Fruit fly (Drosophila melanogaster) whole organism, embryonic: ENCODE results near the gene Gclc.

Experiments
- Ada2b ChIP-seq: fragments of 200-800 bp; sonication (Bioruptor generic); IDR thresholded peaks from 2 replicates; pipeline ENCODE4 v1.3.6; 2022; ENCODE audit warnings: missing biosample characterization, missing genetic modification characterization
- Adf1 ChIP-seq: fragments of 200-800 bp; sonication (Bioruptor generic); IDR thresholded peaks from 2 replicates; pipeline ENCODE4 v1.3.6; 2022; ENCODE audit warnings: missing biosample characterization, missing genetic modification characterization
- Atf6 ChIP-seq: fragments of 200-800 bp; sonication (Bioruptor generic); IDR thresholded peaks from 2 replicates; pipeline ENCODE4 v1.3.6; 2022; ENCODE audit warnings: missing biosample characterization, missing genetic modification characterization
- Blimp-1 ChIP-seq: fragments of 200-800 bp; sonication (Bioruptor generic); optimal IDR thresholded peaks from 3 replicates; lab custom pipeline; 2018; ENCODE audit warnings: missing biosample characterization, missing genetic modification characterization, mild to moderate bottlenecking, moderate library complexity, missing genetic modification reagents
- CG11093 ChIP-seq: fragments of 200-800 bp; sonication (Bioruptor generic); IDR thresholded peaks from 3 replicates; pipeline ENCODE4 v1.3.6; 2022; ENCODE audit warnings: missing biosample characterization, missing genetic modification characterization
- CG11560 ChIP-seq: fragments of 200-800 bp; sonication (Bioruptor generic); IDR thresholded peaks from 3 replicates; pipeline ENCODE4 v1.3.6; 2022; ENCODE audit warnings: missing biosample characterization, missing genetic modification characterization
- CG11695 ChIP-seq: fragments of 200-800 bp; sonication (Bioruptor generic); IDR thresholded peaks from 3 replicates; pipeline ENCODE4 v1.3.6; 2022; ENCODE audit warnings: missing biosample characterization, missing genetic modification characterization
- CG11696 ChIP-seq: fragments of 200-800 bp; sonication (Bioruptor generic); IDR thresholded peaks from 2 replicates; pipeline ENCODE4 v1.3.6; 2022; ENCODE audit warnings: missing biosample characterization, missing genetic modification characterization
- CG15514 ChIP-seq: fragments of 200-800 bp; sonication (Bioruptor generic); optimal IDR thresholded peaks from 3 replicates; lab custom pipeline; 2017; ENCODE audit warnings: missing biosample characterization, missing genetic modification characterization, mild to moderate bottlenecking, moderate library complexity, missing genetic modification reagents
- CG17568 ChIP-seq: fragments of 200-800 bp; sonication (Bioruptor generic); optimal IDR thresholded peaks from 2 replicates; lab custom pipeline; 2018; ENCODE audit warnings: missing biosample characterization, mild to moderate bottlenecking, missing genetic modification characterization, moderate library complexity
- CG17612 ChIP-seq: fragments of 200-800 bp; sonication (Bioruptor generic); IDR thresholded peaks from 2 replicates; pipeline ENCODE4 v1.3.6; 2022; ENCODE audit warnings: missing biosample characterization, missing genetic modification characterization
- CG18619 ChIP-seq: fragments of 200-800 bp; sonication (Bioruptor generic); optimal IDR thresholded peaks from 3 replicates; lab custom pipeline; 2017; ENCODE audit warnings: missing biosample characterization, mild to moderate bottlenecking, missing genetic modification characterization
- CG3163 ChIP-seq: fragments of 200-800 bp; sonication (Bioruptor generic); optimal IDR thresholded peaks from 3 replicates; lab custom pipeline; 2016; ENCODE audit warnings: missing biosample characterization, missing genetic modification characterization
- CG32772 ChIP-seq: fragments of 200-800 bp; sonication (Bioruptor generic); IDR thresholded peaks from 2 replicates; pipeline ENCODE4 v1.3.6; 2022; ENCODE audit warnings: missing biosample characterization, missing genetic modification characterization
- CG3281 ChIP-seq: fragments of 200-800 bp; sonication (Bioruptor generic); optimal IDR thresholded peaks from 3 replicates; lab custom pipeline; 2017; ENCODE audit warnings: missing biosample characterization, mild to moderate bottlenecking, missing genetic modification characterization
- CG3847 ChIP-seq: fragments of 200-800 bp; sonication (Bioruptor generic); IDR thresholded peaks from 2 replicates; pipeline ENCODE4 v1.3.6; 2022; ENCODE audit warnings: missing biosample characterization, missing genetic modification characterization
- CG5245 ChIP-seq: fragments of 200-800 bp; sonication (Bioruptor generic); optimal IDR thresholded peaks from 3 replicates; lab custom pipeline; 2016; ENCODE audit warnings: missing biosample characterization, missing genetic modification characterization
- CG8924 ChIP-seq: fragments of 200-800 bp; optimal IDR thresholded peaks from 3 replicates; lab custom pipeline; 2019; ENCODE audit warnings: missing biosample characterization, mild to moderate bottlenecking, missing genetic modification characterization, moderate library complexity
- CG8944 ChIP-seq: fragments of 200-800 bp; sonication (Bioruptor generic); optimal IDR thresholded peaks from 3 replicates; lab custom pipeline; 2016; ENCODE audit warnings: missing biosample characterization, missing genetic modification characterization
- CrebB ChIP-seq: fragments of 200-800 bp; sonication (Bioruptor generic); optimal IDR thresholded peaks from 3 replicates; lab custom pipeline; 2018; ENCODE audit warnings: missing biosample characterization, mild to moderate bottlenecking, missing genetic modification characterization
- E2f1 ChIP-seq: fragments of 200-800 bp; sonication (Bioruptor generic); IDR thresholded peaks from 2 replicates; pipeline ENCODE4 v1.3.6; 2022; ENCODE audit warnings: missing biosample characterization, missing genetic modification characterization
- Gug ChIP-seq: fragments of 200-800 bp; sonication (Bioruptor generic); IDR thresholded peaks from 4 replicates; pipeline ENCODE4 v1.3.6; 2022; ENCODE audit warnings: missing biosample characterization, missing genetic modification characterization
- HHEX ChIP-seq: fragments of 200-800 bp; sonication (Bioruptor generic); optimal IDR thresholded peaks from 3 replicates; lab custom pipeline; 2017; ENCODE audit warnings: missing biosample characterization, mild to moderate bottlenecking, missing genetic modification characterization, missing genetic modification reagents
- HLH54F ChIP-seq: fragments of 200-800 bp; sonication (Bioruptor generic); optimal IDR thresholded peaks from 3 replicates; lab custom pipeline; 2016; ENCODE audit warnings: missing biosample characterization, missing genetic modification characterization
- HLHmδ ChIP-seq: fragments of 200-800 bp; sonication (Bioruptor generic); optimal IDR thresholded peaks from 2 replicates; lab custom pipeline; 2018; ENCODE audit warnings: missing biosample characterization, mild to moderate bottlenecking, missing genetic modification characterization, moderate library complexity
- Hey ChIP-seq: fragments of 200-800 bp; sonication (Bioruptor generic); optimal IDR thresholded peaks from 3 replicates; lab custom pipeline; 2018; ENCODE audit warnings: missing biosample characterization, mild to moderate bottlenecking, missing genetic modification characterization
- Hmr ChIP-seq: fragments of 200-800 bp; sonication (Bioruptor generic); optimal IDR thresholded peaks from 3 replicates; lab custom pipeline; 2017; ENCODE audit warnings: mild to moderate bottlenecking, missing biosample characterization, missing genetic modification reagents, missing genetic modification characterization
- Myb ChIP-seq: fragments of 200-800 bp; sonication (Bioruptor generic); optimal IDR thresholded peaks from 2 replicates; lab custom pipeline; 2016; ENCODE audit warnings: missing biosample characterization, missing genetic modification characterization
- NC2α ChIP-seq: fragments of 200-800 bp; sonication (Bioruptor generic); optimal IDR thresholded peaks from 2 replicates; lab custom pipeline; 2016; ENCODE audit warnings: missing biosample characterization, missing genetic modification characterization
- Pdp1 ChIP-seq, 2 experiments: fragments of 200-800 bp; sonication (Bioruptor generic); optimal IDR thresholded peaks; 3 replicates each; lab custom pipeline; 2016; ENCODE audit warnings: missing biosample characterization in 2 of 2, missing genetic modification characterization in 2 of 2, mild to moderate bottlenecking in 1 of 2, moderate library complexity in 1 of 2
- Ssrp ChIP-seq: fragments of 200-800 bp; sonication (Bioruptor generic); optimal IDR thresholded peaks from 2 replicates; lab custom pipeline; 2018; ENCODE audit warnings: missing biosample characterization, mild to moderate bottlenecking, missing genetic modification characterization, moderate library complexity
- TFAM ChIP-seq: fragments of 200-800 bp; sonication (Bioruptor generic); optimal IDR thresholded peaks from 2 replicates; lab custom pipeline; 2017; ENCODE audit warnings: missing biosample characterization, missing genetic modification characterization, inconsistent platforms
- Tbp ChIP-seq: fragments of >200 bp; optimal IDR thresholded peaks from 2 replicates; lab custom pipeline; 2018; ENCODE audit warnings: missing biosample characterization, missing genetic modification characterization
- dimm ChIP-seq: fragments of 200-800 bp; sonication (Bioruptor generic); IDR thresholded peaks from 2 replicates; pipeline ENCODE4 v1.3.6; 2022; ENCODE audit warnings: missing biosample characterization, missing genetic modification characterization
- dysf ChIP-seq: fragments of 200-800 bp; sonication (Bioruptor generic); IDR thresholded peaks from 3 replicates; pipeline ENCODE4 v1.3.6; 2022; ENCODE audit warnings: missing biosample characterization, missing genetic modification characterization
- emc ChIP-seq: fragments of 200-800 bp; sonication (Bioruptor generic); optimal IDR thresholded peaks from 2 replicates; lab custom pipeline; 2016; ENCODE audit warnings: missing biosample characterization, missing genetic modification characterization
- gcm ChIP-seq: fragments of 200-800 bp; sonication (Bioruptor generic); optimal IDR thresholded peaks from 2 replicates; lab custom pipeline; 2019; ENCODE audit warnings: missing biosample characterization, mild to moderate bottlenecking, missing genetic modification characterization, moderate library complexity
- gsb-n ChIP-seq: fragments of 200-800 bp; sonication (Bioruptor generic); optimal IDR thresholded peaks from 3 replicates; lab custom pipeline; 2018; ENCODE audit warnings: missing biosample characterization, mild to moderate bottlenecking, missing genetic modification characterization
- ham ChIP-seq: fragments of 200-800 bp; sonication (Bioruptor generic); IDR thresholded peaks from 2 replicates; pipeline ENCODE4 v1.3.6; 2022; ENCODE audit warnings: missing biosample characterization, missing genetic modification characterization
- lilli ChIP-seq: fragments of 200-800 bp; sonication (Bioruptor generic); optimal IDR thresholded peaks from 3 replicates; lab custom pipeline; 2016; ENCODE audit warnings: missing biosample characterization, missing genetic modification characterization
- nerfin-2 ChIP-seq: fragments of 200-800 bp; sonication (Bioruptor generic); IDR thresholded peaks from 2 replicates; pipeline ENCODE4 v1.3.6; 2022; ENCODE audit warnings: missing biosample characterization, missing genetic modification characterization; ENCODE audit not compliant: partially characterized antibody
- p53 ChIP-seq: fragments of 200-800 bp; sonication (Bioruptor generic); optimal IDR thresholded peaks from 2 replicates; lab custom pipeline; 2016; ENCODE audit warnings: missing biosample characterization, missing genetic modification characterization
- peb ChIP-seq: fragments of 200-800 bp; sonication (Bioruptor generic); IDR thresholded peaks from 2 replicates; pipeline ENCODE4 v1.3.6; 2022; ENCODE audit warnings: missing biosample characterization, missing genetic modification characterization
- pita ChIP-seq: fragments of 200-800 bp; sonication (Bioruptor generic); optimal IDR thresholded peaks from 2 replicates; lab custom pipeline; 2017; ENCODE audit warnings: missing biosample characterization, mild to moderate bottlenecking, missing genetic modification characterization
- row ChIP-seq: fragments of 200-800 bp; sonication (Bioruptor generic); IDR thresholded peaks from 3 replicates; pipeline ENCODE4 v1.3.6; 2022; ENCODE audit warnings: missing biosample characterization, missing genetic modification characterization
- sc ChIP-seq, 3 experiments: fragments of >200 bp in 2 of 3; fragments of 200-800 bp in 1 of 3; sonication (Bioruptor generic) in 1 of 3; optimal IDR thresholded peaks; 2 replicates in 2 of 3; 3 replicates in 1 of 3; lab custom pipeline; 2017; ENCODE audit warnings: mild to moderate bottlenecking in 1 of 3, missing biosample characterization in 1 of 3, missing genetic modification characterization in 1 of 3, missing genetic modification reagents in 1 of 3
- ssp ChIP-seq: fragments of 200-800 bp; sonication (Bioruptor generic); IDR thresholded peaks from 2 replicates; pipeline ENCODE4 v1.3.6; 2022; ENCODE audit warnings: missing biosample characterization, missing genetic modification characterization
- unc-4 ChIP-seq: fragments of 200-800 bp; sonication (Bioruptor generic); IDR thresholded peaks from 2 replicates; pipeline ENCODE4 v1.3.6; 2022; ENCODE audit warnings: missing biosample characterization, missing genetic modification characterization; ENCODE audit not compliant: partially characterized antibody
- zf30C ChIP-seq: fragments of 200-800 bp; sonication (Bioruptor generic); optimal IDR thresholded peaks from 3 replicates; lab custom pipeline; 2018; ENCODE audit warnings: missing biosample characterization, mild to moderate bottlenecking, missing genetic modification characterization

Gclc gene

DNA sequence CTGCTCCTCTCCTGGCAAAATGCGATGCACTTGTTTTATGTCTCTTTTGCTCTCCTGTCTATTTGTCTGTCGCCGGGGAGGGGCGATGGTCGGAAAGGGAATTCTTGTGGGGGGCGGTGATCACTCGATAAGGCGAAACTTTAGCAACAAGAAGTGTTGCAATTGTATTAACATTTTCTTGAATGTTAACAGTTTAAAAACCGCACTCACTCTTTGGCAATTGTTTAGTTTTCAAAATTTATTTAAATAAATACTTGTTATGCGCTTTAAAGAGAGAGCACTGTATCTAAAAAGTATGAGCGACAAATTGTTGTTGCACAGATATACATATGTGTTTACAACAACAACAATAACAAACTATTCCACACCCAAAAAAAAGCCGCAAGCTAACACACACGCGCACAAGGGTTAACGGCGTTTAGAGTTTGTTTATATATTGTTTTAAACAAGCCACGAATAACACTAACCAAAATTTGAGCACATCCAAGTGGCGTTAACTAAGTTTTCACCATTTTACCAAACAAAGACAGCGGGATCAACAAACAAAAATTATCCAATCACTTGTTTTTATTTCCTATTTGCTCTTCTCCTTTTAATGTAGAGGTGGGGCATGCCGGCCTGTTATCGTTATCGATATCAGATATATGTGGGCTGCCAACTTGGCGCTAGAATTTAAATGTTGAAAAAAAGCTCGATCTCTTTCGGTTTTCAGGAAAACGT, 14.3 kb downstream of the Gclc start, which contains the start of gene CG2258 (continued):
- TF ChIP-seq Ada2b (GFP tag; lab: Robert Waterston, UW) (peak; percentile 92), TFAM (GFP tag; lab: Kevin White, UChicago) (peak; percentile 7), dimm (GFP tag; lab: Robert Waterston, UW) (peak; percentile 73), CG3847 (GFP tag; lab: Robert Waterston, UW) (peak; percentile 83), Ssrp (tag; lab: Kevin White, UChicago) (peak; percentile 20), pita (GFP tag; lab: Kevin White, UChicago) (no peak), CG32772 (GFP tag; lab: Robert Waterston, UW) (peak; percentile 89), sc (optimal IDR thresholded peaks at IDR 0.05; lab: Kevin White, UChicago) (no peak), sc (GFP tag; optimal IDR thresholded peaks at IDR 0.05; lab: Kevin White, UChicago) (peak; percentile 71), row (GFP tag; lab: Robert Waterston, UW) (peak; percentile 93), CG8924 (peak; percentile 86), Tbp (GFP tag; lab: Kevin White, UChicago) (no peak), CG17568 (GFP tag; lab: Kevin White, UChicago) (peak; percentile 70), Gug (peak; percentile 85), E2f1 (peak; percentile 84), NC2α (GFP tag; lab: Kevin White, UChicago) (peak; percentile 58), ssp (GFP tag; lab: Robert Waterston, UW) (peak; percentile 73), CG3281 (GFP tag; lab: Kevin White, UChicago) (peak; percentile 81), Myb (GFP tag; lab: Kevin White, UChicago) (peak; percentile 30), CG5245 (GFP tag; lab: Kevin White, UChicago) (peak; percentile 76), nerfin-2 (GFP tag; lab: Robert Waterston, UW) (no peak), CG11695 (GFP tag; lab: Robert Waterston, UW) (peak; percentile 80), HLH54F (GFP tag; lab: Kevin White, UChicago) (peak; percentile 60), gcm (GFP tag; lab: Kevin White, UChicago) (peak; percentile 70), peb (GFP tag; lab: Robert Waterston, UW) (peak; percentile 61), Hmr (GFP tag; lab: Kevin White, UChicago) (peak; percentile 85), p53 (GFP tag; lab: Kevin White, UChicago) (no peak), Blimp-1 (GFP tag; lab: Kevin White, UChicago) (peak; percentile 90), CG15514 (GFP tag; lab: Kevin White, UChicago) (peak; percentile 85), HHEX (peak; percentile 85), CG11696 (GFP tag; lab: Robert Waterston, UW) (peak; percentile 70), CG17612 (GFP tag; lab: Robert Waterston, UW) (peak; percentile 61), CG3163 (peak; percentile 10), unc-4 (peak; percentile 36; the same call in 1 of the 2 replicates), CG11560 (peak; percentile 34; the same call in 1 of the 3 replicates), CG11093 (peak; percentile 72; the same call in 2 of the 3 replicates), Hey (peak; percentile 48), ham (GFP tag; lab: Robert Waterston, UW) (peak; percentile 43; the same call in 1 of the 2 replicates), dysf (GFP tag; lab: Robert Waterston, UW) (peak; percentile 93), zf30C (GFP tag; lab: Kevin White, UChicago) (no peak), CG18619 (peak; percentile 66), CG8944 (GFP tag; lab: Kevin White, UChicago) (peak; percentile 71), Adf1 (GFP tag; lab: Robert Waterston, UW) (0 out of 2 replicates have a peak, but pooled peaks have one; percentile 19), Pdp1 (GFP tag; optimal IDR thresholded peaks at IDR 0.05; lab: Kevin White, UChicago) (peak; percentile 33 to 35), gsb-n (tag; lab: Kevin White, UChicago) (peak; percentile 76), emc (GFP tag; lab: Kevin White, UChicago) (peak; percentile 12), Atf6 (GFP tag; lab: Robert Waterston, UW) (peak; percentile 82), HLHmδ (no peak), lilli (GFP tag; lab: Kevin White, UChicago) (peak; percentile 46), CrebB (tag; lab: Kevin White, UChicago) (peak; percentile 74)
